Fruit fly (Drosophila melanogaster) Kc167 (cell line): ENCODE results near the gene Tdg.

Experiments used
- Myc ChIP-seq: fragments of >200 bp; optimal IDR thresholded peaks from 2 replicates; lab custom pipeline; 2017; ENCODE audit warnings: missing external identifiers
- Sin3A ChIP-seq: fragments of >200 bp; optimal IDR thresholded peaks from 2 replicates; lab custom pipeline; 2018; ENCODE audit warnings: missing external identifiers
- h ChIP-seq: fragments of >200 bp; optimal IDR thresholded peaks from 3 replicates; lab custom pipeline; 2018; ENCODE audit warnings: missing external identifiers
- insv ChIP-seq: fragments of >200 bp; optimal IDR thresholded peaks from 3 replicates; lab custom pipeline; 2018; ENCODE audit warnings: missing external identifiers
- psq ChIP-seq: fragments of >200 bp; optimal IDR thresholded peaks from 2 replicates; lab custom pipeline; 2017; ENCODE audit warnings: missing external identifiers
- ttk ChIP-seq: sonication (Bioruptor generic); optimal IDR thresholded peaks from 2 replicates; lab custom pipeline; 2017; ENCODE audit warnings: missing external identifiers

Gene Tdg

DNA sequence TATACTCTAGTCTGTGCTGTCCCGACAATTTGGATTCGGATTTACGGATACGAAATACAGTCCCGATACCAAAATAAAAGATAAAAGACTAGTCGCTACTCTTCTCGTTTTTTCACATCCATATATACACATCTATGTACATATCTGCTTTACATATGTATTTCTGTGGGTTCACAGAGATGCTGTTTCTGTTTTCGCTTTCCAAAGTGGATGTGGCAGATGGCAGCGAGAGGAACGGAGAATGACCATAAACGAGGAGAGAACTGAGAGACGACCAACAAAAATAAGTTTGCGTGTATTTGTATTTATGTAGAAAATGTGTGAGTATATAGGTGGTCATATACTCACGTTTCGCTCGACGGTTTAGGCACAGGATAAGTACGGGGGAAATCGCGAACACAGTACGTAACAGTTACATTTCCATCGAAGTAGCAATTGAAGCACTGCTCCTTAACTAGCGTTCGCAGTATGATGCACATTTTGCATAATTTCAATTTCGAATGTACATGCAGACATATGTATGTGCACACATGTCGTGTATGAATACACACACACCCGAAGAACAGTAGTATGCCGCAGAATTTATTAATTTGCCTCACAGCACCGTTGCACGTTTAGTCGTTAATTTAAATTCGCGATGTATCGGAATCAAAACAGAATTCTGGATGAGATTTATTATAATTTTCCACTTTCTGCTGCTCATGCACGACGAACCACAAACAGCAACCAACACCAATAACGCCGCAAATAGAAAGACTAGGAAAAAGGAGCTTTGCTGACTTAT is at the start of gene Tdg:
Gene Tdg, minus strand, starts transcription at position 760 of the 784 bp plus-strand sequence.
- TF ChIP-seq h (lab: Kevin White, UChicago), result no peak
- no peak for TF ChIP-seq psq (lab: Kevin White, UChicago)
- TF ChIP-seq Sin3A (lab: Kevin White, UChicago), result no peak
- no peak for TF ChIP-seq Myc

DNA sequence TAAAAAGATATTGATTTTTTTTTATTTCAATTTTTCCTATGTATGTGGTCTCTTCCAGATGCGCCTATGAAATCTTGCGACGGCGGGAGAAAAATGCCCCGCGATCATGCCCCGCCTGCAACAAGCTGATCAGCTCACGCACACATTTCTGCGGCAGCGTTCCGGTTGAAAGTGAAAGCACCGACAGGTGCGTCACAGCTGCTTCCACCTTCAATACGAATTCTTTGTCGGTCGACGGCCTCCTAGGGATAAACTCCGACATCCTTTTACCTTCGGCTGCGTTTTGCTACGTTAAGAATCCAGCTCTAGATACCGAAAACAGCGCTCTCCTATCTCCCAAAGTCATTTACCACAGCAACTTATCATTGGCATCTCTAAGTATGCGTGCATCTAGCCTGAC is 30.9 kb upstream of the Tdg start:
- TF ChIP-seq h (lab: Kevin White, UChicago) (no peak), insv (lab: Kevin White, UChicago) (no peak), Sin3A (lab: Kevin White, UChicago) (no peak), psq (lab: Kevin White, UChicago) (no peak), Myc (no peak), ttk (no peak)

DNA sequence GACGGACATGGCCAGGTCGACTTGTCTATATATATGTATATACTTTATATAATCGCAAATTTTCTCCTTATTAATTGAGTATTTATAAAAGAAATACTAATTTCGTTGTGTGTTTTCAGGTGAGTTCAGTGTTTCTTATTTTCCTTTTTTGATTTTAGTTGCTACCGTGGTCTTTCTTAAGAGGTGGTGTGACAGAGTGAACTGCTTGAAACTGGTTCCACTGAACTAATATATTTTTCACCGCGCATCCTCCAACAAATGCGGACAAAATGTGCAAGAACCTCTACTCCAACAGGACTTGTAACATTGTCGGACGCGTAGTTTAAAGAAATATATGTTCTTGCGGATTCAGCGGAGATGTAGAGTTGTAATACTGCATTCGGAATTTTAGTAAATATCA is 25.2 kb upstream of the Tdg start, which contains the start of gene CG1909:
Gene CG1909, plus strand, starts transcription at position 273 of the 400 bp plus-strand sequence.
- TF ChIP-seq insv (lab: Kevin White, UChicago) (no peak), ttk (no peak), Myc (no peak), Sin3A (lab: Kevin White, UChicago) (no peak), psq (lab: Kevin White, UChicago) (no peak), h (lab: Kevin White, UChicago) (no peak)

- TF ChIP-seq Myc (no peak), psq (lab: Kevin White, UChicago) (no peak), h (lab: Kevin White, UChicago) (no peak), ttk (no peak)
Observed at dm6 chr4:576439-576838, 18.8 kb upstream of the Tdg start.

- TF ChIP-seq Myc, result no peak
- no peak for TF ChIP-seq Sin3A (lab: Kevin White, UChicago)
- no peak for TF ChIP-seq h (lab: Kevin White, UChicago)
Observed at dm6 chr4:571504-572268, 14.0 kb upstream of the Tdg start, which contains the start of the genes ND-49 and Ephrin. TSS of gene ND-49 (minus strand) at chr4:571554. TSS of gene Ephrin (plus strand) at chr4:571755.

DNA sequence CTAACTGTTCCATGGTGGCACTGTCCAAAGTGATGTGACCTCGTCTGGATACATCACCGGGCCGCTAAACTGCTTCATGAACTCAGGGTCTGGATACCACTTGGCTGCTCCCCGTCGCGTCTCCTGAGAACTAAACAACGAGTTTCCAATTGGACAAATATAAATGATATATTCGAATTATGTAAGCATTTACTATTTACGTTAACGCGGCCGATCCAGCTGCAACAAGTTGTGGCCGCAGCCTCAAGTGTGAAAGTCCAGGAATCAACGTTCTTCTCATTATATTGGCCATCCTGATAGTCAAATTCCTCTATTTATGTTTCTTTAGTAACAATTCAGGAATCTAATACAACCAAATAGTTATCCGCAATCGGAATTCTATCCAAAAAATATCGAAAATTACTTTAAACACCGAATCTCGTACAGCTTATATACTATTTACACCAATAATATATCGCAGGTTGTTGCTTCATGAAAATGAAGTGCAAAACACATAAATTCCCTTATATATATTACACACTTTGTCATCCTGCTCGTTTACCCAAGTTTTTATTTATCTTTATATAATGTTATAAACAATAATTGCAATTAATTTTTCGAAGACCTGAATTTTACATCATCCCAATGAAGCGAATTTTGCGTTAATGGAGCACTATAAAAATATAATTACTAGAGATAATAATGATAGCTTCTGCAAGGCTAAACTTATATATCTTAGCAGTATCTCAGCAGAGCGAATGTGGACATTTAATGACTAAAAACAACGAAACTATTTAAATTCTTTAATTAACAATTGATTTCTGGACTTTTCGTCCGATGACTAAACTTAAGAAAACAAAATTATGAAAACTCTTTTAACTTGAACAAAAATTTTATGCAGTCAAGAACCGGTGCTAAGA is 13.0 kb upstream of the Tdg start:
- TF ChIP-seq psq (lab: Kevin White, UChicago) (no peak), Sin3A (lab: Kevin White, UChicago) (no peak), insv (lab: Kevin White, UChicago) (no peak), ttk (no peak), Myc (no peak), h (lab: Kevin White, UChicago) (no peak)

DNA sequence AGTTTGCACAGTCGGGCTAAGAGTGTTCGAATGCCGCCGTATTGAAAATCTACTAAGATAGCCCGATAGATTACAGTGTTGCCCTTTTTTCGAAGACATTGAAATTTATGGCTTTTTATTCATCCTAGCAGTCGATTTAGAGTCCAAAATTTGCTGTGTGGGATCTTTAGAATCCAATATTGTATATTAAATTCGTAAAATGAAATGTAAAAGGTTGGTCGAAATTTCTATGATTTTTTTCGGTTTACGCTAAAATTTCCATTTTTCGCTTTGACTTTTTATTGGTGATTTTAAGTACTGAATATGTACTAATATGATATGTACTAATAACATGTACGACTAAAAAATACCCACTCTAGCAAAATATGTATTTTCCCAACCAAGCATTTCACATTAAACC is 9.6 kb upstream of the Tdg start:
- TF ChIP-seq Sin3A (lab: Kevin White, UChicago) (no peak), insv (lab: Kevin White, UChicago) (no peak), psq (lab: Kevin White, UChicago) (no peak), Myc (no peak), h (lab: Kevin White, UChicago) (no peak), ttk (no peak)

DNA sequence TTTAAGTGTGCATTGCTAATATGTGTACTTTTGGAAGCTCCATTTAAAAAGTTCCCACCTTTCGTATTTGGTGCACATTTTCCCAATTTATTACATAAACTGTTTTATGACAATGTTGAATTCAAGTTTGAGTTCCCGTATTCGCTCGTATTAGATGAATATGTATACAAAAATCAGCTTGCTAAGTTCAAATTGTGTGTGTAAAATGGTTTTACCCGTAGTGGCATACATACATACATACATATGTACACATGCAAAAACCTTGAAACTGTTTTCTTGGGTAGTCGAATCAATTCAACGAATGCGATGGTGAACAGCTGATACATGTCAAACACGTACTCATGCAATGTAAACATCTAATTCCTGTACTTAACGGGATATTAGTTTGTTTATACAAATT is 802 bp upstream of the Tdg start:
- TF ChIP-seq Myc (no peak), h (lab: Kevin White, UChicago) (no peak), ttk (no peak), insv (lab: Kevin White, UChicago) (no peak), Sin3A (lab: Kevin White, UChicago) (no peak), psq (lab: Kevin White, UChicago) (no peak)

DNA sequence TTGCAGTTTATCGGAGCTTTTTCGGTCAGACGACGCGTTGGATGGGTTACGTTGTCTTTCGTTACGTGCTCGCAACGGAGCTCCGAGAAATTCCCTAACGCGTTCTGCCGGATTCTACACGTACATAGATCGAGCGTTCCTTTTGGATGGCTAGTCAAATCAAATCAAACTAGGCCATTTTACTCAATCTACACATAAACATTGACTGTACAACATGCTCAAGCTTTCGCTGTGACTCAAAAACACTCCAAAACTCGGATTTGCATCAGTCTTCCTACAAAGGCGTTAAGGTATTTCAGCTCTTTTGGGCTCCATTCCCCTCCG is 187 bp upstream of the Tdg start, which contains the start of gene Pur-alpha:
Gene Pur-alpha, plus strand, starts transcription at position 138 of the 324 bp plus-strand sequence.
- TF ChIP-seq Sin3A (lab: Kevin White, UChicago) (no peak), insv (lab: Kevin White, UChicago) (no peak), h (lab: Kevin White, UChicago) (no peak), Myc (no peak), psq (lab: Kevin White, UChicago) (no peak), ttk (no peak)

DNA sequence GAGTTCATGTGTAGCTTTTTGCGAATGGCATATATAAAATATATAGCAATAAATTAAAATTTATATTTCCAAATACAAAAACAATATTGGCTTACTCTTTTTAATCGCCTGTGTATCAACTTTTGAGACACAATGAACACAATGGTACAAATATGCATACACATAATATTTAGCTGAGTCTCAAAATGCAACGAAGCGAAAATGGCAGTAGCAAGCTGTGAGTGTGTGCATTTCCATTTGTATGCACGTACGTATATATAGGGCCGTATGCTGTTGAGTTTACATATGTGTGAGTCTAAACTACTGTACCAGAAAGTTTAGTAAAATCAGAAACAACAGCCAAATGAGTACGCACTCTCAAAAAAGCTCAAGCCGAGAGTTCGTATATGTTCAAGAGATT is 2.9 kb downstream of the Tdg start:
- no peak for TF ChIP-seq psq (lab: Kevin White, UChicago)
- no peak for TF ChIP-seq ttk
- no peak for TF ChIP-seq insv (lab: Kevin White, UChicago)
- TF ChIP-seq Myc, result no peak
- TF ChIP-seq h (lab: Kevin White, UChicago), result no peak
- no peak for TF ChIP-seq Sin3A (lab: Kevin White, UChicago)

- TF ChIP-seq Sin3A (lab: Kevin White, UChicago) (no peak), h (lab: Kevin White, UChicago) (no peak), insv (lab: Kevin White, UChicago) (no peak), ttk (no peak), psq (lab: Kevin White, UChicago) (no peak), Myc (no peak)
Observed at dm6 chr4:519421-519987, 38.1 kb downstream of the Tdg start.
